Fruit fly (Drosophila melanogaster) whole organism, embryonic: ENCODE results near the gene Dis3l2.

Source experiments
- Adf1 ChIP-seq: fragments of 200-800 bp; sonication (Bioruptor generic); IDR thresholded peaks from 2 replicates; pipeline ENCODE4 v1.3.6; 2022; ENCODE audit warnings: missing biosample characterization, missing genetic modification characterization
- Bgb ChIP-seq: fragments of 200-800 bp; sonication (Bioruptor generic); IDR thresholded peaks from 2 replicates; pipeline ENCODE4 v1.3.6; 2022; ENCODE audit warnings: missing biosample characterization, missing genetic modification characterization; ENCODE audit not compliant: partially characterized antibody
- CG10366 ChIP-seq: fragments of 200-800 bp; sonication (Bioruptor generic); IDR thresholded peaks from 2 replicates; pipeline ENCODE4 v1.3.6; 2022; ENCODE audit warnings: missing biosample characterization, missing genetic modification characterization
- CG10565 ChIP-seq: fragments of 200-800 bp; sonication (Bioruptor generic); optimal IDR thresholded peaks from 3 replicates; lab custom pipeline; 2016; ENCODE audit warnings: missing biosample characterization, mild to moderate bottlenecking, missing genetic modification characterization
- CG10979 ChIP-seq: fragments of 200-800 bp; sonication (Bioruptor generic); optimal IDR thresholded peaks from 2 replicates; lab custom pipeline; 2018; ENCODE audit warnings: missing biosample characterization, mild to moderate bottlenecking, missing genetic modification characterization, moderate library complexity
- CG14014 ChIP-seq: fragments of 200-800 bp; sonication (Bioruptor generic); IDR thresholded peaks from 2 replicates; pipeline ENCODE4 v1.3.6; 2022; ENCODE audit warnings: missing biosample characterization, missing genetic modification characterization
- CG14667 ChIP-seq: fragments of 200-800 bp; sonication (Bioruptor generic); IDR thresholded peaks from 2 replicates; pipeline ENCODE4 v1.3.6; 2022; ENCODE audit warnings: missing biosample characterization, missing genetic modification characterization
- CG15479 ChIP-seq: fragments of 200-800 bp; sonication (Bioruptor generic); optimal IDR thresholded peaks from 3 replicates; lab custom pipeline; 2019; ENCODE audit warnings: missing biosample characterization, mild to moderate bottlenecking, missing genetic modification characterization, moderate library complexity
- CG15601 ChIP-seq: fragments of 200-800 bp; sonication (Bioruptor generic); optimal IDR thresholded peaks from 3 replicates; lab custom pipeline; 2019; ENCODE audit warnings: missing biosample characterization, mild to moderate bottlenecking, missing genetic modification characterization, moderate library complexity
- CG1602 ChIP-seq: fragments of 200-800 bp; sonication (Bioruptor generic); optimal IDR thresholded peaks from 3 replicates; lab custom pipeline; 2016; ENCODE audit warnings: missing biosample characterization, missing genetic modification characterization
- CG16813 ChIP-seq: fragments of 200-800 bp; sonication (Bioruptor generic); IDR thresholded peaks from 3 replicates; pipeline ENCODE4 v1.3.6; 2022; ENCODE audit warnings: missing biosample characterization, missing genetic modification characterization; ENCODE audit not compliant: partially characterized antibody
- CG17568 ChIP-seq: fragments of 200-800 bp; sonication (Bioruptor generic); optimal IDR thresholded peaks from 2 replicates; lab custom pipeline; 2018; ENCODE audit warnings: missing biosample characterization, mild to moderate bottlenecking, missing genetic modification characterization, moderate library complexity
- CG1792 ChIP-seq: fragments of 200-800 bp; sonication (Bioruptor generic); optimal IDR thresholded peaks from 2 replicates; lab custom pipeline; 2016; ENCODE audit warnings: missing biosample characterization, missing genetic modification characterization
- CG18262 ChIP-seq: fragments of 200-800 bp; optimal IDR thresholded peaks from 3 replicates; lab custom pipeline; 2019; ENCODE audit warnings: missing biosample characterization, mild to moderate bottlenecking, missing genetic modification characterization, moderate library complexity
- CG18764 ChIP-seq: fragments of 200-800 bp; sonication (Bioruptor generic); optimal IDR thresholded peaks from 3 replicates; lab custom pipeline; 2016; ENCODE audit warnings: missing biosample characterization, missing genetic modification characterization
- CG2712 ChIP-seq: fragments of 200-800 bp; optimal IDR thresholded peaks from 3 replicates; lab custom pipeline; 2019; ENCODE audit warnings: missing biosample characterization, mild to moderate bottlenecking, missing genetic modification characterization, moderate library complexity
- CG33557 ChIP-seq: fragments of 200-800 bp; sonication (Bioruptor generic); optimal IDR thresholded peaks from 2 replicates; lab custom pipeline; 2019; ENCODE audit warnings: missing biosample characterization, mild to moderate bottlenecking, missing genetic modification characterization, moderate library complexity
- CG4707 ChIP-seq: fragments of 200-800 bp; sonication (Bioruptor generic); optimal IDR thresholded peaks from 2 replicates; lab custom pipeline; 2018; ENCODE audit warnings: missing biosample characterization, mild to moderate bottlenecking, missing genetic modification characterization, moderate library complexity
- CG4820 ChIP-seq: fragments of 200-800 bp; sonication (Bioruptor generic); optimal IDR thresholded peaks from 3 replicates; lab custom pipeline; 2016; ENCODE audit warnings: missing biosample characterization, missing genetic modification characterization
- Dref ChIP-seq: fragments of 200-800 bp; sonication (Bioruptor generic); IDR thresholded peaks from 2 replicates; pipeline ENCODE4 v1.3.6; 2022; ENCODE audit warnings: missing biosample characterization, missing genetic modification characterization
- Elba2 ChIP-seq: fragments of 200-800 bp; sonication (Bioruptor generic); optimal IDR thresholded peaks from 3 replicates; lab custom pipeline; 2016; ENCODE audit warnings: missing biosample characterization, missing genetic modification characterization
- Gsc ChIP-seq: fragments of 200-800 bp; sonication (Bioruptor generic); IDR thresholded peaks from 2 replicates; pipeline ENCODE4 v1.3.6; 2022; ENCODE audit warnings: missing biosample characterization, missing genetic modification characterization
- Kr ChIP-seq: fragments of 200-800 bp; sonication (Bioruptor generic); optimal IDR thresholded peaks from 2 replicates; lab custom pipeline; 2017; ENCODE audit warnings: missing biosample characterization, mild to moderate bottlenecking, missing genetic modification characterization
- MBD-R2 ChIP-seq: fragments of 200-800 bp; sonication (Bioruptor generic); IDR thresholded peaks from 2 replicates; pipeline ENCODE4 v1.3.6; 2022; ENCODE audit warnings: missing biosample characterization, missing genetic modification characterization
- Pdp1 ChIP-seq, 2 experiments: fragments of 200-800 bp; sonication (Bioruptor generic); optimal IDR thresholded peaks; 3 replicates each; lab custom pipeline; 2016; ENCODE audit warnings: missing biosample characterization in 2 of 2, missing genetic modification characterization in 2 of 2, mild to moderate bottlenecking in 1 of 2, moderate library complexity in 1 of 2
- Sry-β ChIP-seq: fragments of 200-800 bp; sonication (Bioruptor generic); optimal IDR thresholded peaks from 2 replicates; lab custom pipeline; 2018; ENCODE audit warnings: missing biosample characterization, mild to moderate bottlenecking, missing genetic modification characterization, moderate library complexity
- Trl ChIP-seq, 3 experiments: fragments of >200 bp in 2 of 3; fragments of 200-800 bp in 1 of 3; sonication (Bioruptor generic) in 1 of 3; optimal IDR thresholded peaks; 2 replicates in 1 of 3; 3 replicates in 2 of 3; lab custom pipeline; 2016 to 2017; ENCODE audit warnings: missing biosample characterization in 1 of 3, missing genetic modification characterization in 1 of 3
- Usf ChIP-seq: fragments of 200-800 bp; sonication (Bioruptor generic); optimal IDR thresholded peaks from 2 replicates; lab custom pipeline; 2017; ENCODE audit warnings: missing genotype, missing biosample characterization, missing genetic modification characterization
- Vsx1 ChIP-seq: fragments of 200-800 bp; sonication (Bioruptor generic); optimal IDR thresholded peaks from 2 replicates; lab custom pipeline; 2017; ENCODE audit warnings: missing biosample characterization, mild to moderate bottlenecking, missing genetic modification characterization, missing genetic modification reagents
- YL-1 ChIP-seq: fragments of 200-800 bp; sonication (Bioruptor generic); optimal IDR thresholded peaks from 3 replicates; lab custom pipeline; 2017; ENCODE audit warnings: missing biosample characterization, mild to moderate bottlenecking, missing genetic modification characterization
- bsh ChIP-seq, 2 experiments: fragments of 200-800 bp; sonication (Bioruptor generic); optimal IDR thresholded peaks; 2 replicates each; lab custom pipeline; 2017 to 2018; ENCODE audit warnings: mild to moderate bottlenecking in 2 of 2, missing biosample characterization in 2 of 2, missing genetic modification characterization in 2 of 2, moderate library complexity in 1 of 2
- caup ChIP-seq: fragments of 200-800 bp; sonication (Bioruptor generic); optimal IDR thresholded peaks from 3 replicates; lab custom pipeline; 2017; ENCODE audit warnings: missing biosample characterization, mild to moderate bottlenecking, missing genetic modification characterization, moderate library complexity; ENCODE audit not compliant: severe bottlenecking
- chn ChIP-seq: fragments of 200-800 bp; sonication (Bioruptor generic); optimal IDR thresholded peaks from 2 replicates; lab custom pipeline; 2016; ENCODE audit warnings: missing biosample characterization, missing genetic modification characterization
- crc ChIP-seq: fragments of 200-800 bp; sonication (Bioruptor generic); optimal IDR thresholded peaks from 2 replicates; lab custom pipeline; 2016; ENCODE audit warnings: missing biosample characterization, missing genetic modification characterization
- crol ChIP-seq: fragments of 200-800 bp; sonication (Bioruptor generic); IDR thresholded peaks from 2 replicates; pipeline ENCODE4 v1.3.6; 2022; ENCODE audit warnings: missing biosample characterization, missing genetic modification characterization
- disco-r ChIP-seq: fragments of 200-800 bp; sonication (Bioruptor generic); optimal IDR thresholded peaks from 2 replicates; lab custom pipeline; 2016; ENCODE audit warnings: missing biosample characterization, missing genetic modification characterization
- esg ChIP-seq: fragments of 200-800 bp; sonication (Bioruptor generic); conservative IDR thresholded peaks from 2 replicates; pipeline ENCODE4 v1.3.6; 2022; ENCODE audit warnings: missing biosample characterization, missing genetic modification characterization
- ewg ChIP-seq: fragments of 200-800 bp; sonication (Bioruptor generic); optimal IDR thresholded peaks from 3 replicates; lab custom pipeline; 2017; ENCODE audit warnings: mild to moderate bottlenecking, missing biosample characterization, missing genetic modification reagents, missing genetic modification characterization
- knrl ChIP-seq: fragments of 200-800 bp; sonication (Bioruptor generic); IDR thresholded peaks from 3 replicates; pipeline ENCODE4 v1.3.6; 2022; ENCODE audit warnings: missing biosample characterization, missing genetic modification characterization; ENCODE audit not compliant: partially characterized antibody
- luna ChIP-seq: fragments of 200-800 bp; sonication (Bioruptor generic); optimal IDR thresholded peaks from 2 replicates; lab custom pipeline; 2016; ENCODE audit warnings: missing biosample characterization, missing genetic modification characterization
- org-1 ChIP-seq: fragments of 200-800 bp; sonication (Bioruptor generic); optimal IDR thresholded peaks from 2 replicates; lab custom pipeline; 2017; ENCODE audit warnings: missing biosample characterization, missing genetic modification characterization
- peb ChIP-seq: fragments of 200-800 bp; sonication (Bioruptor generic); IDR thresholded peaks from 2 replicates; pipeline ENCODE4 v1.3.6; 2022; ENCODE audit warnings: missing biosample characterization, missing genetic modification characterization
- sens-2 ChIP-seq: fragments of 200-800 bp; sonication (Bioruptor generic); IDR thresholded peaks from 2 replicates; pipeline ENCODE4 v1.3.6; 2022; ENCODE audit warnings: missing biosample characterization, missing genetic modification characterization
- slou ChIP-seq: fragments of 200-800 bp; sonication (Bioruptor generic); optimal IDR thresholded peaks from 3 replicates; lab custom pipeline; 2016; ENCODE audit warnings: missing biosample characterization, missing genetic modification characterization
- sqz ChIP-seq: fragments of 200-800 bp; sonication (Bioruptor generic); optimal IDR thresholded peaks from 3 replicates; lab custom pipeline; 2018; ENCODE audit warnings: missing biosample characterization, mild to moderate bottlenecking, missing genetic modification characterization
- stc ChIP-seq: fragments of 200-800 bp; sonication (Bioruptor generic); IDR thresholded peaks from 2 replicates; pipeline ENCODE4 v1.3.6; 2022; ENCODE audit warnings: missing biosample characterization, missing genetic modification characterization
- tx ChIP-seq: fragments of 200-800 bp; sonication (Bioruptor generic); optimal IDR thresholded peaks from 2 replicates; lab custom pipeline; 2016; ENCODE audit warnings: missing biosample characterization, missing genetic modification characterization
- vvl ChIP-seq: fragments of 200-800 bp; sonication (Bioruptor generic); IDR thresholded peaks from 2 replicates; pipeline ENCODE4 v1.3.6; 2022; ENCODE audit warnings: missing biosample characterization, missing genetic modification characterization
- wor ChIP-seq: fragments of 200-800 bp; sonication (Bioruptor generic); IDR thresholded peaks from 2 replicates; pipeline ENCODE4 v1.3.6; 2022; ENCODE audit warnings: missing biosample characterization, missing genetic modification characterization

The Dis3l2 gene

dm6 chr3L:199050-199745 lies 13.3 kb upstream of the Dis3l2 start (continued):
- TF ChIP-seq vvl (GFP tag; lab: Robert Waterston, UW) (peak; percentile 56), Vsx1 (GFP tag; lab: Kevin White, UChicago) (no peak), Trl (optimal IDR thresholded peaks at IDR 0.05; lab: Kevin White, UChicago) (no peak), Trl (GFP tag; optimal IDR thresholded peaks at IDR 0.05; lab: Kevin White, UChicago) (peak; percentile 36), crol (GFP tag; lab: Robert Waterston, UW) (peak; percentile 96), sens-2 (no peak), CG10565 (GFP tag; lab: Kevin White, UChicago) (no peak), YL-1 (peak; percentile 87), Gsc (GFP tag; lab: Robert Waterston, UW) (no peak), CG18262 (tag; lab: Kevin White, UChicago) (no peak), CG2712 (tag; lab: Kevin White, UChicago) (no peak), CG14014 (GFP tag; lab: Robert Waterston, UW) (no peak), CG4707 (GFP tag; lab: Kevin White, UChicago) (no peak), CG16813 (GFP tag; lab: Robert Waterston, UW) (peak; percentile 31; the same call in 2 of the 3 replicates), CG18764 (no peak), slou (GFP tag; lab: Kevin White, UChicago) (no peak), bsh (GFP tag; optimal IDR thresholded peaks at IDR 0.05; lab: Kevin White, UChicago) (no peak), org-1 (no peak), Pdp1 (GFP tag; optimal IDR thresholded peaks at IDR 0.05; lab: Kevin White, UChicago) (no peak), Usf (GFP tag; lab: Kevin White, UChicago) (no peak), CG10366 (GFP tag; lab: Robert Waterston, UW) (peak; percentile 15; the same call in 1 of the 2 replicates), knrl (GFP tag; lab: Robert Waterston, UW) (peak; percentile 42; the same call in 2 of the 3 replicates), stc (GFP tag; lab: Robert Waterston, UW) (no peak), CG1602 (GFP tag; lab: Kevin White, UChicago) (no peak), CG17568 (GFP tag; lab: Kevin White, UChicago) (no peak), Bgb (GFP tag; lab: Robert Waterston, UW) (peak; percentile 54; the same call in 1 of the 2 replicates), Kr (GFP tag; lab: Kevin White, UChicago) (no peak), crc (GFP tag; lab: Kevin White, UChicago) (no peak), CG1792 (GFP tag; lab: Kevin White, UChicago) (no peak), CG15601 (tag; lab: Kevin White, UChicago) (no peak), CG15479 (GFP tag; lab: Kevin White, UChicago) (no peak), esg (GFP tag; lab: Robert Waterston, UW) (no peak), chn (GFP tag; lab: Kevin White, UChicago) (peak; percentile 84), tx (peak; percentile 5), Adf1 (GFP tag; lab: Robert Waterston, UW) (peak; percentile 42), CG14667 (GFP tag; lab: Robert Waterston, UW) (no peak), Elba2 (no peak), caup (no peak), MBD-R2 (GFP tag; lab: Robert Waterston, UW) (peak; percentile 89), CG4820 (GFP tag; lab: Kevin White, UChicago) (peak; percentile 7), CG33557 (GFP tag; lab: Kevin White, UChicago) (no peak), peb (GFP tag; lab: Robert Waterston, UW) (no peak), disco-r (GFP tag; lab: Kevin White, UChicago) (no peak), luna (GFP tag; lab: Kevin White, UChicago) (no peak), CG10979 (tag; lab: Kevin White, UChicago) (peak; percentile 3), ewg (GFP tag; lab: Kevin White, UChicago) (peak; percentile 63), wor (GFP tag; lab: Robert Waterston, UW) (peak; percentile 51), sqz (GFP tag; lab: Kevin White, UChicago) (no peak), Sry-β (GFP tag; lab: Kevin White, UChicago) (no peak), Dref (GFP tag; lab: Robert Waterston, UW) (peak; percentile 54)
